Worm (Caenorhabditis elegans) whole organism, early embryonic: ENCODE results near the gene srh-218.

Experiments used
- F13C5.2 ChIP-seq: sonication (generic microtip); optimal IDR thresholded peaks from 2 replicates; lab custom pipeline; 2017; ENCODE audit warnings: mild to moderate bottlenecking, missing genetic modification characterization, inconsistent platforms, missing compliant biosample characterization
- ama-1 ChIP-seq: fragments of 150-350 bp; optimal IDR thresholded peaks from 2 replicates; lab custom pipeline; 2014
- ceh-36 ChIP-seq: sonication (generic microtip); optimal IDR thresholded peaks from 2 replicates; lab custom pipeline; 2016; ENCODE audit warnings: missing genetic modification characterization, inconsistent platforms, missing compliant biosample characterization
- ets-7 ChIP-seq: sonication (generic microtip); optimal IDR thresholded peaks from 2 replicates; lab custom pipeline; 2016; ENCODE audit warnings: missing genotype, missing genetic modification characterization, missing compliant biosample characterization
- flt-1 ChIP-seq: fragments of 200-800 bp; sonication (Bioruptor generic); IDR thresholded peaks from 2 replicates; pipeline ENCODE4 v1.3.6; 2022; ENCODE audit warnings: missing genetic modification characterization, missing compliant biosample characterization
- tra-4 ChIP-seq: sonication (generic microtip); optimal IDR thresholded peaks from 2 replicates; lab custom pipeline; 2017; ENCODE audit warnings: missing genetic modification characterization, missing compliant biosample characterization

DNA sequence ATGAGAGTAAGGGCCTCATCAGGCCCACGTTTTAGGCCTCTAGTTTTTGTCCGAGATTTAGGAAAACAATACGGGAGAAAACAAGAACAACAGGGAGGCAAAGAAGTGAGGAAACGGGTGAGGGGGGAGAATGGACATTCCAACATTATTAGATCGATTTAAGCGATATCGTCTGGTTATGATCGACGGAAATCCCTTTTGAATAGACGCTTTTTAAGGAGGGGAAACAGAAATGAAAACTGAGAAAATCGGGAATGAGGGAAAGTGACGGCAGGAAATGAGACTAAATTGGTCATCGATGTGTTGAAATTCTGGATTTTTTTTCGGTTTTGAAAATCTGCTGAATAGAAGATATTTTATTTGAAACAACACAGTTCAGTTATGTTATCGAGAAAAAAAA, 29.4 kb upstream of the srh-218 start, which contains the start of gene rocf-1:
- no peak for TF ChIP-seq ama-1
- no peak for TF ChIP-seq F13C5.2 (tag; lab: Kevin White, UChicago)
- no peak for TF ChIP-seq ceh-36
- TF ChIP-seq flt-1, result no peak
- TF ChIP-seq tra-4, result no peak
- TF ChIP-seq ets-7 (tag; lab: Kevin White, UChicago), result no peak
